Worm (Caenorhabditis elegans): ENCODE data around the gene ubh-1.

Gene ubh-1

DNA sequence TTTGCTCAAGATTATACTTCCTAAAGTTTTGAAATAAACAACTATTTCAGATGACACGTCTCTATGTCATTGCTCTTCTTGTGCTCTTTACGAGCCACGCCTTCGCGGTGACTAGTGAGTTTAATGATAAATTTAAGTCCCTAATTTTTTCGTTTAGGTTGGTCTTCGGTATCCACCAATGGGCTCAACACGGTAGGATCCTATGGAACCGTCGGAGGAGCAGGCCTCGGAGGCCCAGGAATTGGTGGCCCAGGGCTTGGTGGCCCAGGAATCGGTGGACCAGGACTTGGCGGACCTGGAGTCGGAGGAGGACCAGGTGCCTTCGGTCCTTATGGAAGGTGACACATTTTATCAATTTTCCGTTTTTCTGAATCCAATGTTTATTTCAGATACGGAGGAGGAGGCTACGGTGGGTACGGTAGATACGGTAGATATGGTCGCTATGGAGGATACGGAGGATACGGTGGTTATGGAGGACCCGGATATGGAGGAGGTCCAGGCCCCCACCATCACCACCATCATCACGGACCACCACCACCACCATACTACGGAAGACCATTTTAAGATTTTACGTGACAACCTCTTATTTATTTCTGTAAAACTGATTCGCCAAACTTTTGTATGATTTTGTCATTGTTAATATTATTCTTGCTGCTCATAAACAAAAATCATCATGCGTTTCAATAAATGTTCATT, 9.3 kb upstream of the ubh-1 start, which contains the start of the genes F46E10.2 and F46E10.18 (continued):
- TF ChIP-seq madf-6 (GFP tag; IDR thresholded peaks at IDR 0.05): no peak
- no peak for TF ChIP-seq F33H1.4 (GFP tag; IDR thresholded peaks at IDR 0.05)
- no peak for TF ChIP-seq nfyb-1 (GFP tag; IDR thresholded peaks at IDR 0.05)
- TF ChIP-seq Y56A3A.18 (GFP tag; IDR thresholded peaks at IDR 0.05): no peak
- TF ChIP-seq ztf-3 (GFP tag; optimal IDR thresholded peaks at IDR 0.05): no peak

DNA sequence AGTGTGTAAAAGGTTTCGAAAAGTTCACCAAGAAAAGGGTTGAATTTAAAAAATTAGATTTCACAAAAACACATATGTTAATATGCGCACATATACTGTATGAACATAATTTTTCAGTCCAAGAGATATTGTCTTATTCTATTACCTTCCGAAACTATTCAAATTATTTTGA, 6.9 kb upstream of the ubh-1 start, which contains the start of gene F46E10.3:
TSS of gene F46E10.3 (plus strand) at position 73 of the 172 bp plus-strand sequence.
- TF ChIP-seq ceh-58 (GFP tag; IDR thresholded peaks at IDR 0.05): no peak
- TF ChIP-seq gei-17 (GFP tag; optimal IDR thresholded peaks at IDR 0.05): no peak
- no peak for TF ChIP-seq egl-18 (GFP tag; IDR thresholded peaks at IDR 0.05)
- TF ChIP-seq hmg-1.2 (GFP tag; IDR thresholded peaks at IDR 0.05): no peak
- TF ChIP-seq zfh-2 (GFP tag; conservative IDR thresholded peaks at IDR 0.05): no peak
- no peak for TF ChIP-seq Y67H2A.10 (GFP tag; conservative IDR thresholded peaks at IDR 0.05)
- no peak for TF ChIP-seq unc-130 (GFP tag; optimal IDR thresholded peaks at IDR 0.05)
- no peak for TF ChIP-seq rec-8 (tag; optimal IDR thresholded peaks at IDR 0.05)
- no peak for TF ChIP-seq ztf-26 (tag; optimal IDR thresholded peaks at IDR 0.05)
- TF ChIP-seq nfya-2 (GFP tag; IDR thresholded peaks at IDR 0.05): no peak

DNA sequence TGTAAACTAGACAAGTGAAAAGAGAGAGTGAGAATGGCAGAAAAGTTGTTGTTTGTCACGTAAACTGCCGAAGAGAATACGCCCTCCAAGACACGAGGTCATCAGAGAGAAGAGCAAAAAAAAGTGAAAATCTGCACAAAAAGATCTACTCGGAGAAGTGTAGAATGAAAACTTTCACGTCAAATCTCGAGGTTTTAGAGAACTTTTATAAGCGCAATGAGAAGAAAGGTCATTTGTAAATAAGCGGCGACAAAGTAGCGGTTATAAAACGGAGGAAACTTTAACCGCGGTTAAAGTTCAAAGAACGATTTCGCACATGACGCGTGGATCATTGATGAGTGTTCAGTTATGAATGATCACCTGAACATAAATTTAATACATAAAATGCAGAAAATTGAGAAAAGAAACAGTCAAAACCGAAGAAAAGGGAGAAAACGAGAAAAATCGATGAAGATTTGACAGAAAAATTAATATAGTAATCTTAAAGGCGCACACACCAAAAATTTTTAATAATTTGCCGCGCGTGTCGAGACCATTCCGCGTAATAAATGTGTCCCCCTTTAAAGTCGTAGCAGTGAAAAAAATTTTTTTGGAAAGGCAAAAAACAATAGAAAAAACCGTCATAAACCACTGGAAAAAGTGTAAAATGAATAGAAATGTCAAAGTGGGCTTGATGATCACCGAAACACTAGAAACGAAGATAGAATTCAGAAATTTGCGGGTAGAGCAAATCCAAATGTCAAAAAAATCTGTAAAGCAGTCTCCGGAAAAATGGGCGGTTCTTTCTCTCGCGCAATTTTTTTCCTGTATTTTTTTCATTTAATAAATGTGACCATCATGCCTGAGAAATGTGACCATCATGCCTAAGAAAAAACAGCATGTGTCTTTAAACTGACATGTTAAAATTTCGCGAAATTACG, 6.4 kb upstream of the ubh-1 start:
- TF ChIP-seq mxl-1 (tag; optimal IDR thresholded peaks at IDR 0.05): no peak
- TF ChIP-seq ceh-79 (tag; optimal IDR thresholded peaks at IDR 0.05): no peak
- TF ChIP-seq lin-40 (tag; optimal IDR thresholded peaks at IDR 0.05): peak; percentile 29
- TF ChIP-seq repo-1 (tag; optimal IDR thresholded peaks at IDR 0.05): no peak
- TF ChIP-seq ceh-100 (GFP tag; IDR thresholded peaks at IDR 0.05): no peak
- no peak for TF ChIP-seq dpff-1 (tag; optimal IDR thresholded peaks at IDR 0.05)
- no peak for TF ChIP-seq nhr-120 (GFP tag; IDR thresholded peaks at IDR 0.05)
- no peak for TF ChIP-seq F57C9.4 (tag; optimal IDR thresholded peaks at IDR 0.05)
- no peak for TF ChIP-seq ekl-4 (GFP tag; IDR thresholded peaks at IDR 0.05)
- no peak for TF ChIP-seq snpc-1.3 (tag; optimal IDR thresholded peaks at IDR 0.05; ENCODE audit: insufficient read depth)
- TF ChIP-seq egl-18 (GFP tag; IDR thresholded peaks at IDR 0.05): no peak
- no peak for TF ChIP-seq ztf-22 (GFP tag; optimal IDR thresholded peaks at IDR 0.05)
- peak; percentile 76 for TF ChIP-seq lsl-1 (GFP tag; optimal IDR thresholded peaks at IDR 0.05)
- no peak for TF ChIP-seq ztf-18 (tag; optimal IDR thresholded peaks at IDR 0.05)
- peak; percentile 75 for TF ChIP-seq F33H1.4 (GFP tag; IDR thresholded peaks at IDR 0.05)
- TF ChIP-seq lin-35 (GFP tag; optimal IDR thresholded peaks at IDR 0.05): no peak
- TF ChIP-seq madf-3 (GFP tag; IDR thresholded peaks at IDR 0.05): no peak
- 0 out of 2 replicates have a peak, but pooled peaks have one; percentile 23 for TF ChIP-seq D2030.7 (GFP tag; IDR thresholded peaks at IDR 0.05)
- no peak for TF ChIP-seq F55B11.4 (tag; optimal IDR thresholded peaks at IDR 0.05; ENCODE audit: borderline replicate concordance, insufficient read depth)
- TF ChIP-seq xnd-1 (tag; optimal IDR thresholded peaks at IDR 0.05): peak; percentile 54
- no peak for TF ChIP-seq fkh-3 (tag; optimal IDR thresholded peaks at IDR 0.05)
- TF ChIP-seq ceh-40 (GFP tag; IDR thresholded peaks at IDR 0.05): no peak
- no peak for TF ChIP-seq F23B12.7 (tag; optimal IDR thresholded peaks at IDR 0.05; ENCODE audit: insufficient read depth)
- TF ChIP-seq nhr-90 (tag; optimal IDR thresholded peaks at IDR 0.05): no peak
- no peak for TF ChIP-seq athp-1 (tag; optimal IDR thresholded peaks at IDR 0.05)
- TF ChIP-seq C06A6.2 (GFP tag; conservative IDR thresholded peaks at IDR 0.05): no peak
- TF ChIP-seq ztf-26 (tag; optimal IDR thresholded peaks at IDR 0.05): peak; percentile 1
- TF ChIP-seq bed-2 (GFP tag; IDR thresholded peaks at IDR 0.05): no peak
- TF ChIP-seq tbp1 (GFP tag; optimal IDR thresholded peaks at IDR 0.05): no peak
- no peak for TF ChIP-seq ceh-58 (GFP tag; IDR thresholded peaks at IDR 0.05)
- no peak for TF ChIP-seq sdz-38 (tag; optimal IDR thresholded peaks at IDR 0.05)
- TF ChIP-seq hrde-1 (tag; optimal IDR thresholded peaks at IDR 0.05; ENCODE audit: borderline replicate concordance): no peak
